Worm (Caenorhabditis elegans): Measurements from ENCODE around the gene twk-14.

- TF ChIP-seq unc-62 (GFP tag; optimal IDR thresholded peaks at IDR 0.05) (no peak), cebp-2 (GFP tag; IDR thresholded peaks at IDR 0.05) (no peak), him-1 (tag; optimal IDR thresholded peaks at IDR 0.05) (no peak), F23B12.7 (tag; optimal IDR thresholded peaks at IDR 0.05; ENCODE audit: insufficient read depth) (no peak), sea-2 (GFP tag; IDR thresholded peaks at IDR 0.05) (no peak), ceh-58 (GFP tag; IDR thresholded peaks at IDR 0.05) (no peak), B0019.2 (GFP tag; conservative IDR thresholded peaks at IDR 0.05) (no peak), tbx-9 (tag; optimal IDR thresholded peaks at IDR 0.05; ENCODE audit: borderline replicate concordance) (no peak), lin-35 (GFP tag; optimal IDR thresholded peaks at IDR 0.05) (no peak), ztf-26 (tag; optimal IDR thresholded peaks at IDR 0.05) (no peak), lin-40 (tag; optimal IDR thresholded peaks at IDR 0.05) (no peak), madf-3 (GFP tag; IDR thresholded peaks at IDR 0.05) (no peak), unc-130 (GFP tag; optimal IDR thresholded peaks at IDR 0.05) (no peak), madf-8 (GFP tag; conservative IDR thresholded peaks at IDR 0.05) (no peak)
These were observed 37.6 kb upstream of the twk-14 start for ce11 chrV:12433105-12433504.

Measured in whole organism, young adult.